Fruit fly (Drosophila melanogaster): ENCODE results near the gene CG43155.
A peak's percentile ranks its signal among the peaks of the same experiment; 100 is the strongest.

CG43155 gene

DNA sequence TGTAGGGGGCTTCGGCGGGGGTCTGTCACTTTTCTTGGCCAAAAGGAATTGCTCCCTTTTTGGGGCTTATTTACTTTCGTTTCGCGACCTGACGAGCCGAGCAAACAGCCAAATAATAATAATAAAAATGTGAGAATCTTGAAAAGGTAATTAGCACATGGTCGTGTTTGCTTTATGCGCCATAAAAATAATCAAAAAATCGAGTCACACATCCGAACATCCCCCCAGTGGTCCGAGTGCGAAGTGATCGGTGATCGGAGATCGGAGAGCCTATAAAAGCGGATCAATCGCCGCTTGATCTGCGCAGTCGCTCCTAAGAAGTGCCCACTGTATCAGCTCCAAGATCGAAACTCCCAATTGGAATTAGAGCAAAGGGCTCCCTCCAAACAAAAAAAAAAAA lies 37.1 kb upstream of the CG43155 start, which contains the start of gene Gs2:
Gene Gs2, plus strand, starts transcription at position 301 of the 400 bp plus-strand sequence.
- TF ChIP-seq CG9948 (tag; optimal IDR thresholded peaks at IDR 0.05) (no peak), CG8301 (tag; optimal IDR thresholded peaks at IDR 0.05) (no peak), CG12605 (GFP tag; IDR thresholded peaks at IDR 0.05) (no peak), CG13204 (GFP tag; optimal IDR thresholded peaks at IDR 0.05) (no peak), Pif1A (GFP tag; optimal IDR thresholded peaks at IDR 0.05) (no peak), Pif1B (GFP tag; optimal IDR thresholded peaks at IDR 0.05) (no peak), CG14655 (GFP tag; optimal IDR thresholded peaks at IDR 0.05) (no peak), gl (tag; optimal IDR thresholded peaks at IDR 0.05) (no peak), CG17806 (tag; optimal IDR thresholded peaks at IDR 0.05) (no peak)

DNA sequence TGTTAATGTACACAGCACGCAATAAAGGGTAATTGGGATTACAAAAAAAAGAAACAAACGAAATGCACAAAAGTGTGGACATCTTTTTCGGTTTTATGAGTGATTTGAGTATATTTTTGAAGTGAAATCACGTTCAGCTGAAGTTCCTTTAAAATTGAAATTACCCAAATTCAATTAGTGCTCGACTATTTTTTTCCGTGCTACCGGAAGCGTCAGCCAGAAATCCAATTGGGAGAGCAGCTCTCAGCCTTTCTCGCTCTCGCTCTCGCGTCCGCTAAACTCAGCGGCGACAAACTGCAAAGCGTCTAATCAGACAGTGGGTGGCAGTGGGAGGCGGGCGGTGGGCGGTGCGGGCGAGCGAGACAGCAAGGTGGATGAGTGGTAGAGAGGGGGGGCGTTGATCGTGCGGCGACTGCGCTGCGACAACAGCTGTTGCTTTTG lies 36.3 kb upstream of the CG43155 start:
- TF ChIP-seq EcR (GFP tag; optimal IDR thresholded peaks at IDR 0.05) (no peak), CG8301 (tag; optimal IDR thresholded peaks at IDR 0.05) (peak; percentile 60), CG17806 (tag; optimal IDR thresholded peaks at IDR 0.05) (peak; percentile 3), Pif1A (GFP tag; optimal IDR thresholded peaks at IDR 0.05) (peak; percentile 71), CG32121 (GFP tag; IDR thresholded peaks at IDR 0.05) (peak; percentile 94), CG9948 (tag; optimal IDR thresholded peaks at IDR 0.05) (no peak), CG14655 (GFP tag; optimal IDR thresholded peaks at IDR 0.05) (peak; percentile 51), CG15710 (tag; optimal IDR thresholded peaks at IDR 0.05) (no peak), CG12605 (GFP tag; IDR thresholded peaks at IDR 0.05) (0 out of 2 replicates have a peak, but pooled peaks have one; percentile 55), CG4496 (GFP tag; IDR thresholded peaks at IDR 0.05) (peak; percentile 85), rn (GFP tag; IDR thresholded peaks at IDR 0.05) (0 out of 2 replicates have a peak, but pooled peaks have one; percentile 9), fd96Ca (GFP tag; IDR thresholded peaks at IDR 0.05) (peak; percentile 92), CG8159 (tag; optimal IDR thresholded peaks at IDR 0.05) (peak; percentile 46), Snoo (tag; optimal IDR thresholded peaks at IDR 0.05) (peak; percentile 84), Ets98B (GFP tag; IDR thresholded peaks at IDR 0.05) (peak; percentile 93)

dm6 chrX:11424512-11424911 lies 35.1 kb upstream of the CG43155 start:
- TF ChIP-seq CG13204 (GFP tag; optimal IDR thresholded peaks at IDR 0.05) (no peak), CG14655 (GFP tag; optimal IDR thresholded peaks at IDR 0.05) (no peak), CG15710 (tag; optimal IDR thresholded peaks at IDR 0.05) (no peak), CG32121 (GFP tag; IDR thresholded peaks at IDR 0.05) (no peak), CG4496 (GFP tag; IDR thresholded peaks at IDR 0.05) (no peak), Ets98B (GFP tag; IDR thresholded peaks at IDR 0.05) (no peak), gl (tag; optimal IDR thresholded peaks at IDR 0.05) (no peak), rn (GFP tag; IDR thresholded peaks at IDR 0.05) (no peak), Pif1B (GFP tag; optimal IDR thresholded peaks at IDR 0.05) (no peak)

DNA sequence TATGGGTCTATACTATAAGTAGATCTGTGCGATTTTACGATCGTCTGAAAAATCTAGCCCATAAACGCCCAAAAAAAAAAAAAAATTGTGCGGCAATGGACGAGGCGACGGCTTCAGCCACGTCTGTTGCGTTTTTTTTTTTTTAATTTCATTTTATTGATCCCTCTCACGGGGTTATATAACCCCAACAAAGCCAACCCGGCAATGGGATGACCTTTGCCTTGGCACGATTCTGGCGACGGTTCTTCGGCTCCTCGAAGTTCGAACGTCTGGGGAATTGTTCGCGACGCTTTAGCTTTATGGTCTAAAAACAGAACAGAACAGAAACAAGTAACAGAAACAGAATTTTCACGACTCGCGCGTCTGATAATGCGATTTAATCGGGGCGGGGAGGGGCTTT lies 34.2 kb upstream of the CG43155 start:
- TF ChIP-seq CG14655 (GFP tag; optimal IDR thresholded peaks at IDR 0.05), result no peak
- no peak for TF ChIP-seq CG32121 (GFP tag; IDR thresholded peaks at IDR 0.05)
- no peak for TF ChIP-seq CG12605 (GFP tag; IDR thresholded peaks at IDR 0.05)
- no peak for TF ChIP-seq Snoo (tag; optimal IDR thresholded peaks at IDR 0.05)
- TF ChIP-seq Ets98B (GFP tag; IDR thresholded peaks at IDR 0.05), result no peak
- no peak for TF ChIP-seq Pif1B (GFP tag; optimal IDR thresholded peaks at IDR 0.05)
- no peak for TF ChIP-seq CG17806 (tag; optimal IDR thresholded peaks at IDR 0.05)
- TF ChIP-seq CG13204 (GFP tag; optimal IDR thresholded peaks at IDR 0.05), result no peak
- TF ChIP-seq CG34367 (tag; optimal IDR thresholded peaks at IDR 0.05), result no peak
- TF ChIP-seq CG10348 (GFP tag; IDR thresholded peaks at IDR 0.05), result no peak
- no peak for TF ChIP-seq CG8159 (tag; optimal IDR thresholded peaks at IDR 0.05)
- no peak for TF ChIP-seq gl (tag; optimal IDR thresholded peaks at IDR 0.05)
- TF ChIP-seq CG4496 (GFP tag; IDR thresholded peaks at IDR 0.05), result no peak
- no peak for TF ChIP-seq EcR (GFP tag; optimal IDR thresholded peaks at IDR 0.05)
- no peak for TF ChIP-seq Pif1A (GFP tag; optimal IDR thresholded peaks at IDR 0.05)
- no peak for TF ChIP-seq CG15710 (tag; optimal IDR thresholded peaks at IDR 0.05)
- no peak for TF ChIP-seq CG8301 (tag; optimal IDR thresholded peaks at IDR 0.05)
- TF ChIP-seq fd96Ca (GFP tag; IDR thresholded peaks at IDR 0.05), result no peak
- TF ChIP-seq D1 (tag; optimal IDR thresholded peaks at IDR 0.05), result no peak
- no peak for TF ChIP-seq rn (GFP tag; IDR thresholded peaks at IDR 0.05)

dm6 chrX:11425956-11426598 lies 33.5 kb upstream of the CG43155 start:
- TF ChIP-seq CG4496 (GFP tag; IDR thresholded peaks at IDR 0.05), result 0 out of 3 replicates have a peak, but pooled peaks have one; percentile 14
- TF ChIP-seq fd96Ca (GFP tag; IDR thresholded peaks at IDR 0.05), result no peak

- TF ChIP-seq EcR (GFP tag; optimal IDR thresholded peaks at IDR 0.05) (peak; percentile 62), CG4496 (GFP tag; IDR thresholded peaks at IDR 0.05) (peak; percentile 56; the same call in 1 of the 3 replicates), Pif1A (GFP tag; optimal IDR thresholded peaks at IDR 0.05) (no peak), CG15710 (tag; optimal IDR thresholded peaks at IDR 0.05) (no peak)
Measured at dm6 chrX:11427282-11427689, 32.3 kb upstream of the CG43155 start.

- TF ChIP-seq EcR (GFP tag; optimal IDR thresholded peaks at IDR 0.05) (peak; percentile 48), CG12605 (GFP tag; IDR thresholded peaks at IDR 0.05) (no peak), rn (GFP tag; IDR thresholded peaks at IDR 0.05) (no peak)
Measured at dm6 chrX:11430940-11431339, 28.6 kb upstream of the CG43155 start.

All from whole organism, pupa.